Worm (Caenorhabditis elegans): ENCODE data around the gene pqn-51.
A peak's percentile ranks its signal among the peaks of the same experiment; 100 is the strongest.

pqn-51 gene

ce11 chrV:5088311-5088710 is 38.9 kb downstream of the pqn-51 start:
- TF ChIP-seq nhr-6 (tag; optimal IDR thresholded peaks at IDR 0.05) = no peak
- no peak for TF ChIP-seq Y55F3AM.14 (GFP tag; optimal IDR thresholded peaks at IDR 0.05)
- TF ChIP-seq lin-39 (tag; optimal IDR thresholded peaks at IDR 0.05) = no peak
- TF ChIP-seq nhr-129 (tag; optimal IDR thresholded peaks at IDR 0.05) = no peak
- TF ChIP-seq nhr-77 (tag; optimal IDR thresholded peaks at IDR 0.05) = no peak
- TF ChIP-seq F13H6.1 (tag; optimal IDR thresholded peaks at IDR 0.05) = no peak
- peak; percentile 39 for TF ChIP-seq sem-4 (tag; optimal IDR thresholded peaks at IDR 0.05)
- no peak for TF ChIP-seq R02D3.7 (tag; optimal IDR thresholded peaks at IDR 0.05)
- no peak for TF ChIP-seq elt-1 (tag; optimal IDR thresholded peaks at IDR 0.05)
- TF ChIP-seq sma-9 (GFP tag; optimal IDR thresholded peaks at IDR 0.05) = peak; percentile 35
- no peak for TF ChIP-seq sma-9 (tag; optimal IDR thresholded peaks at IDR 0.05)

ce11 chrV:5089497-5090134 is 40.2 kb downstream of the pqn-51 start, which contains the start of gene glb-32:
Gene glb-32 (minus strand): TSS chrV:5089547.
- no peak for TF ChIP-seq sma-9 (GFP tag; optimal IDR thresholded peaks at IDR 0.05)
- no peak for TF ChIP-seq sma-9 (tag; optimal IDR thresholded peaks at IDR 0.05)
- TF ChIP-seq nhr-11 (tag; optimal IDR thresholded peaks at IDR 0.05) = no peak
- TF ChIP-seq sma-3 (GFP tag; optimal IDR thresholded peaks at IDR 0.05) = no peak
- TF ChIP-seq egl-27 (tag; optimal IDR thresholded peaks at IDR 0.05) = no peak
- TF ChIP-seq lsy-2 (tag; optimal IDR thresholded peaks at IDR 0.05) = peak in 1 of 2 experiments; percentile 7
- no peak for TF ChIP-seq elt-1 (tag; optimal IDR thresholded peaks at IDR 0.05)
- TF ChIP-seq sem-4 (tag; optimal IDR thresholded peaks at IDR 0.05) = peak; percentile 48
- TF ChIP-seq nhr-12 (tag; optimal IDR thresholded peaks at IDR 0.05) = no peak
- no peak for TF ChIP-seq lin-11 (tag; optimal IDR thresholded peaks at IDR 0.05)
- no peak for TF ChIP-seq zag-1 (tag; optimal IDR thresholded peaks at IDR 0.05)
- no peak for TF ChIP-seq nhr-77 (tag; optimal IDR thresholded peaks at IDR 0.05)
- no peak for TF ChIP-seq nhr-25 (tag; optimal IDR thresholded peaks at IDR 0.05)
- TF ChIP-seq Y55F3AM.14 (GFP tag; optimal IDR thresholded peaks at IDR 0.05) = no peak
- no peak for TF ChIP-seq nhr-23 (tag; optimal IDR thresholded peaks at IDR 0.05)
- no peak for TF ChIP-seq elt-3 (tag; optimal IDR thresholded peaks at IDR 0.05)
- TF ChIP-seq mdl-1 (tag; optimal IDR thresholded peaks at IDR 0.05) = no peak
- no peak for TF ChIP-seq ceh-82 (tag; optimal IDR thresholded peaks at IDR 0.05)
- no peak for TF ChIP-seq blmp-1 (tag; optimal IDR thresholded peaks at IDR 0.05; ENCODE audit: insufficient read depth)
- TF ChIP-seq unc-55 (GFP tag; optimal IDR thresholded peaks at IDR 0.05) = peak; percentile 35
- no peak for TF ChIP-seq skn-1 (tag; optimal IDR thresholded peaks at IDR 0.05)
- no peak for TF ChIP-seq ama-1 (optimal IDR thresholded peaks at IDR 0.05)
- TF ChIP-seq crh-2 (tag; optimal IDR thresholded peaks at IDR 0.05) = no peak
- no peak for TF ChIP-seq C34F6.9 (tag; optimal IDR thresholded peaks at IDR 0.05)
- TF ChIP-seq F13H6.1 (tag; optimal IDR thresholded peaks at IDR 0.05) = no peak
- no peak for TF ChIP-seq nhr-6 (tag; optimal IDR thresholded peaks at IDR 0.05)
- no peak for TF ChIP-seq mab-5 (tag; optimal IDR thresholded peaks at IDR 0.05)

ce11 chrV:5090386-5090785 is 41.0 kb downstream of the pqn-51 start:
- TF ChIP-seq unc-55 (GFP tag; optimal IDR thresholded peaks at IDR 0.05) (no peak), lsy-2 (tag; optimal IDR thresholded peaks at IDR 0.05) (peak in 1 of 2 experiments; percentile 12)

ce11 chrV:5097035-5097434 is 47.6 kb downstream of the pqn-51 start, which contains the start of gene C04F5.2:
Gene C04F5.2 (minus strand): TSS chrV:5097135.
- no peak for TF ChIP-seq ama-1 (optimal IDR thresholded peaks at IDR 0.05)
- no peak for TF ChIP-seq Y55F3AM.14 (GFP tag; optimal IDR thresholded peaks at IDR 0.05)
- TF ChIP-seq mdl-1 (tag; optimal IDR thresholded peaks at IDR 0.05) = no peak
- TF ChIP-seq dmd-4 (tag; optimal IDR thresholded peaks at IDR 0.05) = no peak
- TF ChIP-seq nhr-237 (tag; optimal IDR thresholded peaks at IDR 0.05) = no peak
- no peak for TF ChIP-seq skn-1 (tag; optimal IDR thresholded peaks at IDR 0.05)
- no peak for TF ChIP-seq nhr-11 (tag; optimal IDR thresholded peaks at IDR 0.05)
- TF ChIP-seq blmp-1 (tag; optimal IDR thresholded peaks at IDR 0.05; ENCODE audit: insufficient read depth) = no peak
- TF ChIP-seq mab-5 (tag; optimal IDR thresholded peaks at IDR 0.05) = no peak
- no peak for TF ChIP-seq nhr-23 (tag; optimal IDR thresholded peaks at IDR 0.05)
- TF ChIP-seq nhr-129 (tag; optimal IDR thresholded peaks at IDR 0.05) = no peak
- TF ChIP-seq lsy-2 (tag; optimal IDR thresholded peaks at IDR 0.05) = no peak
- no peak for TF ChIP-seq ceh-82 (tag; optimal IDR thresholded peaks at IDR 0.05)

DNA sequence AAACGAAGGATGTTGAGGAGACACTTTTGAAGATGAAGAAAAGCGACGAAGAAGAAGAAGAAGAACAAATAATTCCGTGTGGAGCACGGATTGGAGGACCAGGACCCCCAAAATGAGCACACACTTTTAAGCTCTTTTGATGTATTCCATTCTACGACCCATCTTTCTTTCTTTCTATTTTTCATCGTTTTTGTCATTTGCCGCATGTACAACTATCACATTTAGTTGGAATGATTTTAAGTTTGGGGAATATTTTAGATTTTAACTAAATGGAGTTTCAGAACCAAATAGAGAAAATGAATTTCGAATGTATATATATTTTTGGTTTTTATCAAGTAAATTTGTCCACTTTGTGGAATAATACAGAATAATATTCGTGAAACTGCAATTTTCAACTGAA is 49.5 kb downstream of the pqn-51 start, which contains the start of gene unc-46:
Gene unc-46, minus strand, starts transcription at position 101 of the 400 bp plus-strand sequence.
- TF ChIP-seq ztf-4 (tag; optimal IDR thresholded peaks at IDR 0.05) = no peak
- TF ChIP-seq lin-13 (GFP tag; optimal IDR thresholded peaks at IDR 0.05) = no peak
- TF ChIP-seq ceh-82 (tag; optimal IDR thresholded peaks at IDR 0.05) = no peak
- TF ChIP-seq sem-4 (tag; optimal IDR thresholded peaks at IDR 0.05) = no peak
- no peak for TF ChIP-seq aly-2 (tag; optimal IDR thresholded peaks at IDR 0.05)
- TF ChIP-seq mbf-1 (tag; optimal IDR thresholded peaks at IDR 0.05) = no peak
- TF ChIP-seq nhr-11 (tag; optimal IDR thresholded peaks at IDR 0.05) = no peak
- TF ChIP-seq zag-1 (tag; optimal IDR thresholded peaks at IDR 0.05) = no peak
- TF ChIP-seq ztf-11 (tag; optimal IDR thresholded peaks at IDR 0.05) = no peak
- no peak for TF ChIP-seq sma-9 (GFP tag; optimal IDR thresholded peaks at IDR 0.05)
- no peak for TF ChIP-seq sma-9 (tag; optimal IDR thresholded peaks at IDR 0.05)
- no peak for TF ChIP-seq ztf-1 (GFP tag; conservative IDR thresholded peaks at IDR 0.05)
- no peak for TF ChIP-seq nhr-129 (tag; optimal IDR thresholded peaks at IDR 0.05)
- TF ChIP-seq elt-1 (tag; optimal IDR thresholded peaks at IDR 0.05) = no peak
- TF ChIP-seq C34F6.9 (tag; optimal IDR thresholded peaks at IDR 0.05) = no peak
- no peak for TF ChIP-seq F13H6.1 (tag; optimal IDR thresholded peaks at IDR 0.05)
- no peak for TF ChIP-seq fos-1 (tag; optimal IDR thresholded peaks at IDR 0.05)

Data from whole organism, L2 larva.